Worm (Caenorhabditis elegans) whole organism, young adult: ENCODE measurements around the gene srd-40.
A peak's percentile ranks its signal among the peaks of the same experiment; 100 is the strongest.

Source experiments
- B0019.2 ChIP-seq: fragments of 200-800 bp; sonication (Bioruptor generic); conservative IDR thresholded peaks from 2 replicates; pipeline ENCODE4 v1.3.6; 2022; ENCODE audit warnings: missing genetic modification reagents, missing genetic modification characterization, missing compliant biosample characterization
- C17E4.6 ChIP-seq: fragments of 200-800 bp; sonication (Bioruptor generic); IDR thresholded peaks from 2 replicates; pipeline ENCODE4 v1.3.6; 2022; ENCODE audit warnings: missing genetic modification reagents, missing genetic modification characterization, missing compliant biosample characterization
- F52B5.7 ChIP-seq: sonication (generic microtip); optimal IDR thresholded peaks from 2 replicates; lab custom pipeline; 2016; ENCODE audit warnings: mild to moderate bottlenecking, missing genetic modification characterization, missing compliant biosample characterization
- F55B11.4 ChIP-seq: sonication (generic microtip); optimal IDR thresholded peaks from 2 replicates; lab custom pipeline; 2016; ENCODE audit warnings: missing compliant biosample characterization, missing genetic modification characterization, borderline replicate concordance; ENCODE audit not compliant: insufficient read depth
- K11D2.4 ChIP-seq: fragments of 200-800 bp; sonication (Bioruptor generic); IDR thresholded peaks from 2 replicates; pipeline ENCODE4 v1.3.6; 2022; ENCODE audit warnings: missing genetic modification reagents, missing genetic modification characterization, missing compliant biosample characterization
- T07F8.4 ChIP-seq: sonication (generic microtip); optimal IDR thresholded peaks from 2 replicates; lab custom pipeline; 2016; ENCODE audit warnings: mild to moderate bottlenecking, missing genetic modification characterization, moderate library complexity, missing compliant biosample characterization
- Y53F4B.3 ChIP-seq: fragments of 200-800 bp; sonication (Bioruptor generic); IDR thresholded peaks from 2 replicates; pipeline ENCODE4 v1.3.6; 2022; ENCODE audit warnings: missing genetic modification reagents, missing genetic modification characterization, missing compliant biosample characterization
- Y56A3A.18 ChIP-seq: fragments of 200-800 bp; sonication (Bioruptor generic); IDR thresholded peaks from 2 replicates; pipeline ENCODE4 v1.3.6; 2022; ENCODE audit warnings: missing genetic modification reagents, missing genetic modification characterization, missing compliant biosample characterization
- ama-1 ChIP-seq, 3 experiments: fragments of 150-350 bp in 1 of 3; sonication (generic microtip) in 2 of 3; optimal IDR thresholded peaks; 2 replicates each; lab custom pipeline; 2014 to 2018; ENCODE audit warnings: missing biosample characterization in 2 of 3, missing genetic modification characterization in 2 of 3, missing genetic modification reagents in 2 of 3
- atf-7 ChIP-seq: sonication (generic microtip); optimal IDR thresholded peaks from 2 replicates; lab custom pipeline; 2017; ENCODE audit warnings: mild to moderate bottlenecking, missing genetic modification characterization, missing compliant biosample characterization
- ccch-3 ChIP-seq: fragments of 200-800 bp; sonication (Bioruptor generic); optimal IDR thresholded peaks from 2 replicates; lab custom pipeline; 2018; ENCODE audit warnings: mild to moderate bottlenecking, missing genetic modification characterization, missing compliant biosample characterization
- cebp-1 ChIP-seq, 2 experiments: fragments of 200-800 bp in 1 of 2; sonication (Bioruptor generic) in 1 of 2; sonication (generic microtip) in 1 of 2; IDR thresholded peaks in 1 of 2; optimal IDR thresholded peaks in 1 of 2; 2 replicates each; pipeline versions ENCODE4 v1.3.6 to Lab custom; 2017 to 2022; ENCODE audit warnings: missing compliant biosample characterization in 2 of 2, missing genetic modification characterization in 2 of 2, mild to moderate bottlenecking in 1 of 2, missing genetic modification reagents in 1 of 2, moderate library complexity in 1 of 2
- ceh-100 ChIP-seq: fragments of 200-800 bp; sonication (Bioruptor generic); IDR thresholded peaks from 2 replicates; pipeline ENCODE4 v1.3.6; 2022; ENCODE audit warnings: missing genetic modification reagents, missing genetic modification characterization, missing compliant biosample characterization
- ceh-27 ChIP-seq: fragments of 200-800 bp; sonication (Bioruptor generic); optimal IDR thresholded peaks from 2 replicates; lab custom pipeline; 2018; ENCODE audit warnings: mild to moderate bottlenecking, missing genetic modification characterization, moderate library complexity, missing compliant biosample characterization
- chd-7 ChIP-seq: sonication (generic microtip); optimal IDR thresholded peaks from 2 replicates; lab custom pipeline; 2016; ENCODE audit warnings: mild to moderate bottlenecking, missing genetic modification characterization, moderate library complexity, missing compliant biosample characterization
- efl-1 ChIP-seq: fragments of 150-350 bp; optimal IDR thresholded peaks from 2 replicates; lab custom pipeline; 2014; ENCODE audit warnings: missing biosample characterization, missing genetic modification reagents, missing genetic modification characterization
- egl-18 ChIP-seq: fragments of 200-800 bp; sonication (Bioruptor generic); IDR thresholded peaks from 2 replicates; pipeline ENCODE4 v1.3.6; 2022; ENCODE audit warnings: missing genetic modification reagents, missing genetic modification characterization, missing compliant biosample characterization
- ets-4 ChIP-seq: fragments of 200-800 bp; sonication (Bioruptor generic); optimal IDR thresholded peaks from 2 replicates; lab custom pipeline; 2018; ENCODE audit warnings: mild to moderate bottlenecking, missing genetic modification characterization, missing compliant biosample characterization
- hlh-26 ChIP-seq: fragments of 200-800 bp; sonication (Bioruptor generic); conservative IDR thresholded peaks from 2 replicates; pipeline ENCODE4 v1.3.6; 2022; ENCODE audit warnings: missing genetic modification reagents, missing genetic modification characterization, missing compliant biosample characterization
- hmg-1.2 ChIP-seq: fragments of 200-800 bp; sonication (Bioruptor generic); IDR thresholded peaks from 2 replicates; pipeline ENCODE4 v1.3.6; 2022; ENCODE audit warnings: missing genetic modification reagents, missing genetic modification characterization, missing compliant biosample characterization
- hsf-1 ChIP-seq: fragments of 200-800 bp; sonication (Bioruptor generic); IDR thresholded peaks from 2 replicates; pipeline ENCODE4 v1.3.6; 2022; ENCODE audit warnings: missing genetic modification reagents, missing genetic modification characterization, missing compliant biosample characterization
- let-526 ChIP-seq: fragments of 200-800 bp; sonication (Bioruptor generic); IDR thresholded peaks from 2 replicates; pipeline ENCODE4 v1.3.6; 2022; ENCODE audit warnings: missing genetic modification reagents, missing genetic modification characterization, missing compliant biosample characterization
- lin-26 ChIP-seq: fragments of 200-800 bp; sonication (Bioruptor generic); IDR thresholded peaks from 2 replicates; pipeline ENCODE4 v1.3.6; 2022; ENCODE audit warnings: missing genetic modification reagents, missing genetic modification characterization, missing compliant biosample characterization
- lin-40 ChIP-seq: sonication (generic microtip); optimal IDR thresholded peaks from 2 replicates; lab custom pipeline; 2016; ENCODE audit warnings: missing genetic modification characterization, mild to moderate bottlenecking, missing compliant biosample characterization, missing genotype, missing genetic modification reagents
- lir-1 ChIP-seq: fragments of 200-800 bp; sonication (Bioruptor generic); conservative IDR thresholded peaks from 2 replicates; pipeline ENCODE4 v1.3.6; 2022; ENCODE audit warnings: missing genetic modification reagents, missing genetic modification characterization, missing compliant biosample characterization
- madf-6 ChIP-seq: fragments of 200-800 bp; sonication (Bioruptor generic); IDR thresholded peaks from 2 replicates; pipeline ENCODE4 v1.3.6; 2022; ENCODE audit warnings: missing genetic modification reagents, missing genetic modification characterization, missing compliant biosample characterization
- madf-8 ChIP-seq: fragments of 200-800 bp; sonication (Bioruptor generic); conservative IDR thresholded peaks from 2 replicates; pipeline ENCODE4 v1.3.6; 2022; ENCODE audit warnings: missing genetic modification reagents, missing genetic modification characterization, missing compliant biosample characterization
- mxl-1 ChIP-seq: sonication (generic microtip); optimal IDR thresholded peaks from 2 replicates; lab custom pipeline; 2016; ENCODE audit warnings: missing genetic modification characterization, missing compliant biosample characterization
- nfyb-1 ChIP-seq: fragments of 200-800 bp; sonication (Bioruptor generic); IDR thresholded peaks from 2 replicates; pipeline ENCODE4 v1.3.6; 2022; ENCODE audit warnings: missing genetic modification reagents, missing genetic modification characterization, missing compliant biosample characterization
- nhr-90 ChIP-seq: sonication (generic microtip); optimal IDR thresholded peaks from 2 replicates; lab custom pipeline; 2016; ENCODE audit warnings: missing genotype, mild to moderate bottlenecking, missing genetic modification characterization, missing compliant biosample characterization
- pbrm-1 ChIP-seq: fragments of 200-800 bp; sonication (Bioruptor generic); IDR thresholded peaks from 2 replicates; pipeline ENCODE4 v1.3.6; 2022; ENCODE audit warnings: missing genetic modification reagents, missing genetic modification characterization, missing compliant biosample characterization
- rec-8 ChIP-seq, 2 experiments: sonication (generic microtip); optimal IDR thresholded peaks; 2 replicates each; lab custom pipeline; 2016; ENCODE audit warnings: mild to moderate bottlenecking in 2 of 2, missing genetic modification characterization in 2 of 2, missing genetic modification reagents in 2 of 2, missing genotype in 2 of 2, missing biosample characterization in 1 of 2, missing compliant biosample characterization in 1 of 2, moderate library complexity in 1 of 2
- repo-1 ChIP-seq: sonication (generic microtip); optimal IDR thresholded peaks from 2 replicates; lab custom pipeline; 2017; ENCODE audit warnings: mild to moderate bottlenecking, missing genetic modification characterization, missing compliant biosample characterization
- snpc-1.3 ChIP-seq: sonication (generic microtip); optimal IDR thresholded peaks from 2 replicates; lab custom pipeline; 2017; ENCODE audit warnings: missing genetic modification characterization, mild to moderate bottlenecking, missing compliant biosample characterization, antibody characterized with exemption, moderate library complexity, missing genotype, missing genetic modification reagents; ENCODE audit not compliant: insufficient read depth
- snpc-4 ChIP-seq, 5 experiments: fragments of 150-350 bp in 1 of 5; sonication (generic microtip) in 4 of 5; optimal IDR thresholded peaks; 2 replicates each; lab custom pipeline; 2014 to 2018; ENCODE audit warnings: missing genetic modification characterization in 5 of 5, missing biosample characterization in 3 of 5, antibody characterized with exemption in 2 of 5, mild to moderate bottlenecking in 2 of 5, missing compliant biosample characterization in 2 of 5, missing genotype in 2 of 5, moderate library complexity in 2 of 5, missing genetic modification reagents in 1 of 5
- sptf-2 ChIP-seq: fragments of 200-800 bp; sonication (Bioruptor generic); optimal IDR thresholded peaks from 2 replicates; lab custom pipeline; 2018; ENCODE audit warnings: mild to moderate bottlenecking, missing genetic modification characterization, missing compliant biosample characterization
- tbp1 ChIP-seq: fragments of 200-800 bp; sonication (Bioruptor generic); optimal IDR thresholded peaks from 2 replicates; lab custom pipeline; 2018; ENCODE audit warnings: mild to moderate bottlenecking, missing genetic modification characterization, missing compliant biosample characterization
- tlf-1 ChIP-seq: fragments of 200-800 bp; sonication (Bioruptor generic); optimal IDR thresholded peaks from 2 replicates; lab custom pipeline; 2018; ENCODE audit warnings: mild to moderate bottlenecking, missing genetic modification characterization, missing compliant biosample characterization
- zfh-2 ChIP-seq: fragments of 200-800 bp; sonication (Bioruptor generic); conservative IDR thresholded peaks from 2 replicates; pipeline ENCODE4 v1.3.6; 2022; ENCODE audit warnings: missing genetic modification reagents, missing genetic modification characterization, missing compliant biosample characterization
- zim-3 ChIP-seq: sonication (generic microtip); optimal IDR thresholded peaks from 2 replicates; lab custom pipeline; 2017; ENCODE audit warnings: mild to moderate bottlenecking, missing genetic modification characterization, moderate library complexity, missing compliant biosample characterization
- ztf-22 ChIP-seq: fragments of 200-800 bp; sonication (Bioruptor generic); optimal IDR thresholded peaks from 2 replicates; lab custom pipeline; 2018; ENCODE audit warnings: mild to moderate bottlenecking, missing genetic modification characterization, moderate library complexity, missing compliant biosample characterization
- ztf-26 ChIP-seq: sonication (generic microtip); optimal IDR thresholded peaks from 2 replicates; lab custom pipeline; 2017; ENCODE audit warnings: missing genetic modification characterization, missing compliant biosample characterization

Gene srd-40

ce11 chrX:12362951-12363486, 39.5 kb downstream of the srd-40 start (continued):
- TF ChIP-seq repo-1 (tag; lab: Kevin White, UChicago) (peak; percentile 99), let-526 (GFP tag; lab: Robert Waterston, UW) (peak; percentile 81), tbp1 (peak; percentile 80), rec-8 (tag; optimal IDR thresholded peaks at IDR 0.05; lab: Kevin White, UChicago) (peak in 1 of 2 experiments; percentile 47), F52B5.7 (peak; percentile 77), F55B11.4 (tag; lab: Kevin White, UChicago) (no peak), madf-6 (GFP tag; lab: Robert Waterston, UW) (no peak), sptf-2 (GFP tag; lab: Kevin White, UChicago) (peak; percentile 38), T07F8.4 (tag; lab: Kevin White, UChicago) (peak; percentile 85), zim-3 (tag; lab: Kevin White, UChicago) (peak; percentile 23), C17E4.6 (GFP tag; lab: Robert Waterston, UW) (peak; percentile 77), atf-7 (peak; percentile 98), lin-26 (peak; percentile 73), B0019.2 (GFP tag; lab: Robert Waterston, UW) (no peak), pbrm-1 (peak; percentile 90), hlh-26 (GFP tag; lab: Robert Waterston, UW) (no peak), ccch-3 (GFP tag; lab: Kevin White, UChicago) (peak; percentile 86), zfh-2 (no peak), chd-7 (peak; percentile 89), hsf-1 (GFP tag; lab: Robert Waterston, UW) (0 out of 2 replicates have a peak, but pooled peaks have one; percentile 20), ets-4 (GFP tag; lab: Kevin White, UChicago) (peak; percentile 89), ceh-100 (GFP tag; lab: Robert Waterston, UW) (peak; percentile 74), tlf-1 (GFP tag; lab: Kevin White, UChicago) (peak; percentile 97), snpc-1.3 (no peak), lir-1 (GFP tag; lab: Robert Waterston, UW) (peak; percentile 81), lin-40 (tag; lab: Kevin White, UChicago) (peak; percentile 100)

ce11 chrX:12364804-12365203, 41.3 kb downstream of the srd-40 start, which contains the start of gene F19H6.5:
F19H6.5 (minus strand) TSS chrX:12364904.
- peak; percentile 27; the same call in 1 of the 2 replicates for TF ChIP-seq hmg-1.2
- no peak for TF ChIP-seq ztf-22 (GFP tag; lab: Kevin White, UChicago)

- TF ChIP-seq madf-8 (0 out of 2 replicates have a peak, but pooled peaks have one; percentile 15), mxl-1 (tag; lab: Kevin White, UChicago) (no peak), egl-18 (GFP tag; lab: Robert Waterston, UW) (no peak), efl-1 (GFP tag; lab: Kevin White, UChicago) (peak; percentile 42), madf-6 (GFP tag; lab: Robert Waterston, UW) (peak; percentile 61; the same call in 1 of the 2 replicates)
Observed at ce11 chrX:12365388-12365787, 41.8 kb downstream of the srd-40 start, which contains the start of gene F19H6.4. F19H6.4 (plus strand) TSS chrX:12365688.

- TF ChIP-seq ceh-27 (GFP tag; lab: Kevin White, UChicago) (peak; percentile 75), Y53F4B.3 (GFP tag; lab: Robert Waterston, UW) (peak; percentile 46; the same call in 1 of the 2 replicates), snpc-4 (GFP tag; optimal IDR thresholded peaks at IDR 0.05; lab: Kevin White, UChicago) (peak; percentile 14), snpc-4 (tag; optimal IDR thresholded peaks at IDR 0.05; lab: Kevin White, UChicago) (peak in 2 of 4 experiments; percentile 22 to 53), ztf-26 (tag; lab: Kevin White, UChicago) (peak; percentile 8), ama-1 (optimal IDR thresholded peaks at IDR 0.05; lab: Kevin White, UChicago) (no peak), ama-1 (GFP tag; optimal IDR thresholded peaks at IDR 0.05; lab: Kevin White, UChicago) (peak in 1 of 2 experiments; percentile 48), K11D2.4 (GFP tag; lab: Robert Waterston, UW) (0 out of 2 replicates have a peak, but pooled peaks have one; percentile 20), madf-6 (GFP tag; lab: Robert Waterston, UW) (peak; percentile 55), Y56A3A.18 (GFP tag; lab: Robert Waterston, UW) (0 out of 2 replicates have a peak, but pooled peaks have one; percentile 71), nfyb-1 (GFP tag; lab: Robert Waterston, UW) (peak; percentile 69), cebp-1 (GFP tag; IDR thresholded peaks at IDR 0.05; lab: Robert Waterston, UW) (0 out of 2 replicates have a peak, but pooled peaks have one; percentile 45), cebp-1 (tag; optimal IDR thresholded peaks at IDR 0.05; lab: Kevin White, UChicago) (no peak), nhr-90 (tag; lab: Kevin White, UChicago) (peak; percentile 54)
Observed at ce11 chrX:12367498-12367897, 44.0 kb downstream of the srd-40 start.
